Fruit fly (Drosophila melanogaster) whole organism, embryonic: ENCODE data around the gene CG6330.

Source experiments
- Asciz ChIP-seq: fragments of 200-800 bp; sonication (Bioruptor generic); optimal IDR thresholded peaks from 2 replicates; lab custom pipeline; 2017; ENCODE audit warnings: missing biosample characterization, mild to moderate bottlenecking, missing genetic modification characterization, missing genetic modification reagents
- Bteb2 ChIP-seq: fragments of 200-800 bp; sonication (Bioruptor generic); optimal IDR thresholded peaks from 2 replicates; lab custom pipeline; 2016; ENCODE audit warnings: missing biosample characterization, missing genetic modification characterization
- CG10462 ChIP-seq: fragments of 200-800 bp; sonication (Bioruptor generic); optimal IDR thresholded peaks from 2 replicates; lab custom pipeline; 2016; ENCODE audit warnings: missing biosample characterization, missing genetic modification characterization
- CG11093 ChIP-seq: fragments of 200-800 bp; sonication (Bioruptor generic); IDR thresholded peaks from 3 replicates; pipeline ENCODE4 v1.3.6; 2022; ENCODE audit warnings: missing biosample characterization, missing genetic modification characterization
- CG11247 ChIP-seq: fragments of 200-800 bp; sonication (Bioruptor generic); IDR thresholded peaks from 2 replicates; pipeline ENCODE4 v1.3.6; 2022; ENCODE audit warnings: missing biosample characterization, missing genetic modification characterization
- CG11696 ChIP-seq: fragments of 200-800 bp; sonication (Bioruptor generic); IDR thresholded peaks from 2 replicates; pipeline ENCODE4 v1.3.6; 2022; ENCODE audit warnings: missing biosample characterization, missing genetic modification characterization
- CG12299 ChIP-seq: fragments of 200-800 bp; sonication (Bioruptor generic); optimal IDR thresholded peaks from 2 replicates; lab custom pipeline; 2018; ENCODE audit warnings: missing biosample characterization, mild to moderate bottlenecking, missing genetic modification characterization
- CG14710 ChIP-seq: fragments of 200-800 bp; sonication (Bioruptor generic); optimal IDR thresholded peaks from 3 replicates; lab custom pipeline; 2019; ENCODE audit warnings: missing biosample characterization, mild to moderate bottlenecking, missing genetic modification characterization, moderate library complexity
- CG15269 ChIP-seq: fragments of 200-800 bp; sonication (Bioruptor generic); optimal IDR thresholded peaks from 2 replicates; lab custom pipeline; 2018; ENCODE audit warnings: missing biosample characterization, mild to moderate bottlenecking, missing genetic modification characterization, moderate library complexity
- CG1529 ChIP-seq: fragments of 200-800 bp; sonication (Bioruptor generic); optimal IDR thresholded peaks from 3 replicates; lab custom pipeline; 2018; ENCODE audit warnings: missing biosample characterization, missing genetic modification characterization
- CG1647 ChIP-seq: fragments of 200-800 bp; sonication (Bioruptor generic); optimal IDR thresholded peaks from 3 replicates; lab custom pipeline; 2016; ENCODE audit warnings: missing biosample characterization, missing genetic modification characterization
- CG16863 ChIP-seq: fragments of 200-800 bp; sonication (Bioruptor generic); optimal IDR thresholded peaks from 3 replicates; lab custom pipeline; 2016; ENCODE audit warnings: missing biosample characterization, missing genetic modification characterization
- CG17361 ChIP-seq: fragments of 200-800 bp; sonication (Bioruptor generic); IDR thresholded peaks from 3 replicates; pipeline ENCODE4 v1.3.6; 2022; ENCODE audit warnings: missing biosample characterization, missing genetic modification characterization
- CG1832 ChIP-seq: fragments of 200-800 bp; sonication (Bioruptor generic); optimal IDR thresholded peaks from 2 replicates; lab custom pipeline; 2017; ENCODE audit warnings: missing biosample characterization, mild to moderate bottlenecking, missing genetic modification characterization, inconsistent platforms
- CG31224 ChIP-seq: fragments of 200-800 bp; sonication (Bioruptor generic); IDR thresholded peaks from 2 replicates; pipeline ENCODE4 v1.3.6; 2022; ENCODE audit warnings: missing biosample characterization, missing genetic modification characterization
- CG31388 ChIP-seq: fragments of 200-800 bp; sonication (Bioruptor generic); optimal IDR thresholded peaks from 2 replicates; lab custom pipeline; 2016; ENCODE audit warnings: missing biosample characterization, missing genetic modification characterization
- CG33213 ChIP-seq: fragments of 200-800 bp; sonication (Bioruptor generic); optimal IDR thresholded peaks from 3 replicates; lab custom pipeline; 2016; ENCODE audit warnings: missing biosample characterization, missing genetic modification characterization
- CG34422 ChIP-seq: fragments of 200-800 bp; sonication (Bioruptor generic); IDR thresholded peaks from 3 replicates; pipeline ENCODE4 v1.3.6; 2022; ENCODE audit warnings: missing biosample characterization, missing genetic modification characterization
- CG4820 ChIP-seq: fragments of 200-800 bp; sonication (Bioruptor generic); optimal IDR thresholded peaks from 3 replicates; lab custom pipeline; 2016; ENCODE audit warnings: missing biosample characterization, missing genetic modification characterization
- CG4854 ChIP-seq: fragments of 200-800 bp; sonication (Bioruptor generic); optimal IDR thresholded peaks from 2 replicates; lab custom pipeline; 2016; ENCODE audit warnings: missing biosample characterization, missing genetic modification characterization, inconsistent platforms
- CG8281 ChIP-seq: fragments of 200-800 bp; sonication (Bioruptor generic); optimal IDR thresholded peaks from 2 replicates; lab custom pipeline; 2018; ENCODE audit warnings: missing biosample characterization, mild to moderate bottlenecking, missing genetic modification characterization, moderate library complexity
- CG8388 ChIP-seq: fragments of 200-800 bp; sonication (Bioruptor generic); optimal IDR thresholded peaks from 2 replicates; lab custom pipeline; 2019; ENCODE audit warnings: missing biosample characterization, mild to moderate bottlenecking, missing genetic modification characterization, moderate library complexity
- CG9437 ChIP-seq: fragments of 200-800 bp; sonication (Bioruptor generic); optimal IDR thresholded peaks from 2 replicates; lab custom pipeline; 2018; ENCODE audit warnings: missing biosample characterization, mild to moderate bottlenecking, missing genetic modification characterization
- Chrac-16 ChIP-seq: fragments of 200-800 bp; sonication (Bioruptor generic); optimal IDR thresholded peaks from 3 replicates; lab custom pipeline; 2016; ENCODE audit warnings: missing biosample characterization, missing genetic modification characterization
- CrebB ChIP-seq: fragments of 200-800 bp; sonication (Bioruptor generic); optimal IDR thresholded peaks from 3 replicates; lab custom pipeline; 2018; ENCODE audit warnings: missing biosample characterization, mild to moderate bottlenecking, missing genetic modification characterization
- Dad ChIP-seq: fragments of 200-800 bp; sonication (Bioruptor generic); optimal IDR thresholded peaks from 3 replicates; lab custom pipeline; 2016; ENCODE audit warnings: missing biosample characterization, missing genetic modification characterization
- Dfd ChIP-seq, 2 experiments: fragments of >200 bp; optimal IDR thresholded peaks; 2 replicates each; lab custom pipeline; 2017; ENCODE audit warnings: missing biosample characterization in 2 of 2, missing genetic modification characterization in 2 of 2
- HHEX ChIP-seq: fragments of 200-800 bp; sonication (Bioruptor generic); optimal IDR thresholded peaks from 3 replicates; lab custom pipeline; 2017; ENCODE audit warnings: missing biosample characterization, mild to moderate bottlenecking, missing genetic modification characterization, missing genetic modification reagents
- Hand ChIP-seq: fragments of 200-800 bp; sonication (Bioruptor generic); optimal IDR thresholded peaks from 2 replicates; lab custom pipeline; 2017; ENCODE audit warnings: mild to moderate bottlenecking, missing biosample characterization, missing genetic modification reagents, missing genetic modification characterization
- Meics ChIP-seq: fragments of 200-800 bp; sonication (Bioruptor generic); optimal IDR thresholded peaks from 2 replicates; lab custom pipeline; 2017; ENCODE audit warnings: missing biosample characterization, mild to moderate bottlenecking, missing genetic modification characterization
- Mes4 ChIP-seq: fragments of 200-800 bp; sonication (Bioruptor generic); optimal IDR thresholded peaks from 2 replicates; lab custom pipeline; 2016; ENCODE audit warnings: missing biosample characterization, missing genetic modification characterization
- Myb ChIP-seq: fragments of 200-800 bp; sonication (Bioruptor generic); optimal IDR thresholded peaks from 2 replicates; lab custom pipeline; 2016; ENCODE audit warnings: missing biosample characterization, missing genetic modification characterization
- Nf-YC ChIP-seq: fragments of 200-800 bp; optimal IDR thresholded peaks from 3 replicates; lab custom pipeline; 2019; ENCODE audit warnings: missing biosample characterization, mild to moderate bottlenecking, missing genetic modification characterization, moderate library complexity
- Scr ChIP-seq: fragments of 200-800 bp; sonication (Bioruptor generic); IDR thresholded peaks from 2 replicates; pipeline ENCODE4 v1.3.6; 2022; ENCODE audit warnings: missing biosample characterization, missing genetic modification characterization; ENCODE audit not compliant: partially characterized antibody
- Sry-δ ChIP-seq: fragments of 200-800 bp; sonication (Bioruptor generic); optimal IDR thresholded peaks from 2 replicates; lab custom pipeline; 2016; ENCODE audit warnings: missing biosample characterization, missing genetic modification characterization
- btn ChIP-seq: fragments of 200-800 bp; sonication (Bioruptor generic); optimal IDR thresholded peaks from 2 replicates; lab custom pipeline; 2016; ENCODE audit warnings: missing biosample characterization, missing genetic modification characterization
- cad ChIP-seq: fragments of >200 bp; optimal IDR thresholded peaks from 2 replicates; lab custom pipeline; 2017; ENCODE audit warnings: missing biosample characterization, missing genetic modification characterization
- cg ChIP-seq: fragments of 200-800 bp; sonication (Bioruptor generic); optimal IDR thresholded peaks from 3 replicates; lab custom pipeline; 2019; ENCODE audit warnings: missing biosample characterization, mild to moderate bottlenecking, missing genetic modification characterization, moderate library complexity
- chn ChIP-seq: fragments of 200-800 bp; sonication (Bioruptor generic); optimal IDR thresholded peaks from 2 replicates; lab custom pipeline; 2016; ENCODE audit warnings: missing biosample characterization, missing genetic modification characterization
- crol ChIP-seq: fragments of 200-800 bp; sonication (Bioruptor generic); IDR thresholded peaks from 2 replicates; pipeline ENCODE4 v1.3.6; 2022; ENCODE audit warnings: missing biosample characterization, missing genetic modification characterization
- ind ChIP-seq: fragments of 200-800 bp; sonication (Bioruptor generic); optimal IDR thresholded peaks from 3 replicates; lab custom pipeline; 2016; ENCODE audit warnings: missing biosample characterization, missing genetic modification characterization
- maf-S ChIP-seq: fragments of 200-800 bp; sonication (Bioruptor generic); optimal IDR thresholded peaks from 2 replicates; lab custom pipeline; 2016; ENCODE audit warnings: missing biosample characterization, missing genetic modification characterization
- pho ChIP-seq: fragments of 200-800 bp; sonication (Bioruptor generic); optimal IDR thresholded peaks from 2 replicates; lab custom pipeline; 2016; ENCODE audit warnings: missing biosample characterization, missing genetic modification characterization
- prd ChIP-seq, 3 experiments: fragments of >200 bp in 2 of 3; fragments of 200-800 bp in 1 of 3; sonication (Bioruptor generic) in 1 of 3; optimal IDR thresholded peaks in 2 of 3; IDR thresholded peaks in 1 of 3; 2 replicates in 2 of 3; 3 replicates in 1 of 3; pipeline versions ENCODE4 v1.3.6 to Lab custom; 2017 to 2022; ENCODE audit warnings: missing biosample characterization in 1 of 3, missing genetic modification characterization in 1 of 3
- repo ChIP-seq: fragments of 200-800 bp; sonication (Bioruptor generic); optimal IDR thresholded peaks from 2 replicates; lab custom pipeline; 2016; ENCODE audit warnings: missing biosample characterization, missing genetic modification characterization
- salm ChIP-seq: fragments of 200-800 bp; sonication (Bioruptor generic); optimal IDR thresholded peaks from 2 replicates; lab custom pipeline; 2018; ENCODE audit warnings: missing biosample characterization, mild to moderate bottlenecking, missing genetic modification characterization
- sim ChIP-seq: fragments of 200-800 bp; sonication (Bioruptor generic); IDR thresholded peaks from 2 replicates; pipeline ENCODE4 v1.3.6; 2022; ENCODE audit warnings: missing biosample characterization, missing genetic modification characterization
- so ChIP-seq: fragments of 200-800 bp; sonication (Bioruptor generic); IDR thresholded peaks from 3 replicates; pipeline ENCODE4 v1.3.6; 2022; ENCODE audit warnings: missing biosample characterization, missing genetic modification characterization
- tgo ChIP-seq: fragments of 200-800 bp; sonication (Bioruptor generic); IDR thresholded peaks from 3 replicates; pipeline ENCODE4 v1.3.6; 2022; ENCODE audit warnings: missing biosample characterization, missing genetic modification characterization
- tin ChIP-seq: fragments of 200-800 bp; sonication (Bioruptor generic); optimal IDR thresholded peaks from 3 replicates; lab custom pipeline; 2016; ENCODE audit warnings: missing biosample characterization, missing genetic modification characterization
- tio ChIP-seq: fragments of 200-800 bp; sonication (Bioruptor generic); optimal IDR thresholded peaks from 2 replicates; lab custom pipeline; 2017; ENCODE audit warnings: missing biosample characterization, missing genetic modification characterization, inconsistent platforms
- zfh1 ChIP-seq: fragments of 200-800 bp; sonication (Bioruptor generic); IDR thresholded peaks from 3 replicates; pipeline ENCODE4 v1.3.6; 2022; ENCODE audit warnings: missing biosample characterization, missing genetic modification characterization

Gene CG6330

DNA sequence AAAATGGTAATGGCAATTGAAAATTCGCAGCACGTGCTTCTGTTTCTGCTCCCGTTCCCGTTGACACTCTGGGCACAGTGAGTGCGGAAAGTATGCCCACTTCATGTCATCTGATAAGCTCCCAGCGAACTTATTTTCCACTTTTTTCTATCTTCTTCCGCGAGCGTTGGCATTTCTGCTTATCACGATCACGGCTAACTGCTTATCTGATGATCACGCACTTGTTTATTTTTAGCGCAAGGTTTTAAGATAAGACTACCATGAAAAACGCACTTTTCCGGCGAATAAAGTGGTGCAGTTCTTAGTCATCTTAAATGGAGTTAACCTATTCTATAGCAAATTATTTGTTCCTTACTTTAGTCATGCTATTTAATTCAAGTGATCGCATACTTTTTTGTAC, 20.9 kb downstream of the CG6330 start (continued):
- no peak for TF ChIP-seq maf-S (GFP tag; lab: Kevin White, UChicago)
- TF ChIP-seq salm (tag; lab: Kevin White, UChicago), result no peak
- TF ChIP-seq CG31388 (GFP tag; lab: Kevin White, UChicago), result no peak
- TF ChIP-seq btn (GFP tag; lab: Kevin White, UChicago), result peak; percentile 19
- no peak for TF ChIP-seq Nf-YC (tag; lab: Kevin White, UChicago)
- TF ChIP-seq prd (optimal IDR thresholded peaks at IDR 0.05; lab: Kevin White, UChicago), result no peak
- peak; percentile 46; the same call in 1 of the 3 replicates for TF ChIP-seq prd (GFP tag; IDR thresholded peaks at IDR 0.05; lab: Robert Waterston, UW)
- no peak for TF ChIP-seq Mes4
- no peak for TF ChIP-seq Scr
- peak; percentile 18 for TF ChIP-seq CG4854 (GFP tag; lab: Kevin White, UChicago)
- peak; percentile 24 for TF ChIP-seq chn (GFP tag; lab: Kevin White, UChicago)
- TF ChIP-seq Asciz (GFP tag; lab: Kevin White, UChicago), result peak; percentile 11
- TF ChIP-seq CG14710, result peak; percentile 31
- no peak for TF ChIP-seq CG12299 (tag; lab: Kevin White, UChicago)
- TF ChIP-seq CG17361, result peak; percentile 75
- TF ChIP-seq CG11093, result no peak
- no peak for TF ChIP-seq CG11696 (GFP tag; lab: Robert Waterston, UW)
- peak; percentile 60 for TF ChIP-seq Meics (GFP tag; lab: Kevin White, UChicago)
- peak; percentile 51 for TF ChIP-seq tio (GFP tag; lab: Kevin White, UChicago)
- TF ChIP-seq cg, result no peak
- peak; percentile 41 for TF ChIP-seq CG9437
- no peak for TF ChIP-seq Bteb2
- no peak for TF ChIP-seq Sry-δ (GFP tag; lab: Kevin White, UChicago)
- no peak for TF ChIP-seq CG33213
- no peak for TF ChIP-seq CrebB (tag; lab: Kevin White, UChicago)
- no peak for TF ChIP-seq CG1832 (GFP tag; lab: Kevin White, UChicago)
- no peak for TF ChIP-seq cad (GFP tag; lab: Kevin White, UChicago)
- no peak for TF ChIP-seq so (GFP tag; lab: Robert Waterston, UW)
- TF ChIP-seq ind (GFP tag; lab: Kevin White, UChicago), result peak; percentile 60
- peak; percentile 52 for TF ChIP-seq HHEX (GFP tag; lab: Kevin White, UChicago)
- 0 out of 3 replicates have a peak, but pooled peaks have one; percentile 31 for TF ChIP-seq zfh1 (GFP tag; lab: Robert Waterston, UW)
- TF ChIP-seq CG1647 (GFP tag; lab: Kevin White, UChicago), result peak; percentile 44
- peak; percentile 40; the same call in 2 of the 3 replicates for TF ChIP-seq tgo (GFP tag; lab: Robert Waterston, UW)
- TF ChIP-seq tin (GFP tag; lab: Kevin White, UChicago), result peak; percentile 38
- TF ChIP-seq repo, result peak; percentile 18
- peak; percentile 7 for TF ChIP-seq CG8281 (tag; lab: Kevin White, UChicago)
- no peak for TF ChIP-seq Hand (GFP tag; lab: Kevin White, UChicago)
- TF ChIP-seq CG31224 (GFP tag; lab: Robert Waterston, UW), result no peak
- no peak for TF ChIP-seq crol (GFP tag; lab: Robert Waterston, UW)
- TF ChIP-seq CG15269 (tag; lab: Kevin White, UChicago), result peak; percentile 56
- TF ChIP-seq CG34422, result no peak
- no peak for TF ChIP-seq CG11247 (GFP tag; lab: Robert Waterston, UW)
- TF ChIP-seq sim (GFP tag; lab: Robert Waterston, UW), result no peak
- TF ChIP-seq CG1529 (GFP tag; lab: Kevin White, UChicago), result peak; percentile 27
- TF ChIP-seq CG4820, result peak; percentile 44
- TF ChIP-seq pho (GFP tag; lab: Kevin White, UChicago), result no peak
- TF ChIP-seq Dad, result peak; percentile 56
- no peak for TF ChIP-seq Dfd (GFP tag; optimal IDR thresholded peaks at IDR 0.05; lab: Kevin White, UChicago)
- TF ChIP-seq Chrac-16 (GFP tag; lab: Kevin White, UChicago), result peak; percentile 12
- TF ChIP-seq Myb (GFP tag; lab: Kevin White, UChicago), result peak; percentile 11
- TF ChIP-seq CG16863 (GFP tag; lab: Kevin White, UChicago), result peak; percentile 21
- TF ChIP-seq CG8388 (GFP tag; lab: Kevin White, UChicago), result peak; percentile 91
- peak; percentile 11 for TF ChIP-seq CG10462
